Fruit fly (Drosophila melanogaster) whole organism, embryonic: ENCODE data around the gene CG3630.

Experiments used
- Atf3 ChIP-seq: fragments of 200-800 bp; sonication (Bioruptor generic); optimal IDR thresholded peaks from 3 replicates; lab custom pipeline; 2016; ENCODE audit warnings: missing biosample characterization, missing genetic modification characterization
- Bteb2 ChIP-seq: fragments of 200-800 bp; sonication (Bioruptor generic); optimal IDR thresholded peaks from 2 replicates; lab custom pipeline; 2016; ENCODE audit warnings: missing biosample characterization, missing genetic modification characterization
- CG10462 ChIP-seq: fragments of 200-800 bp; sonication (Bioruptor generic); optimal IDR thresholded peaks from 2 replicates; lab custom pipeline; 2016; ENCODE audit warnings: missing biosample characterization, missing genetic modification characterization
- CG10959 ChIP-seq: fragments of 200-800 bp; sonication (Bioruptor generic); IDR thresholded peaks from 2 replicates; pipeline ENCODE4 v1.3.6; 2022; ENCODE audit warnings: missing biosample characterization, missing genetic modification characterization
- CG10979 ChIP-seq: fragments of 200-800 bp; sonication (Bioruptor generic); optimal IDR thresholded peaks from 2 replicates; lab custom pipeline; 2018; ENCODE audit warnings: missing biosample characterization, mild to moderate bottlenecking, missing genetic modification characterization, moderate library complexity
- CG12769 ChIP-seq: fragments of 200-800 bp; sonication (Bioruptor generic); optimal IDR thresholded peaks from 2 replicates; lab custom pipeline; 2019; ENCODE audit warnings: missing biosample characterization, mild to moderate bottlenecking, missing genetic modification characterization, moderate library complexity
- CG13424 ChIP-seq: fragments of 200-800 bp; sonication (Bioruptor generic); optimal IDR thresholded peaks from 2 replicates; lab custom pipeline; 2019; ENCODE audit warnings: missing biosample characterization, mild to moderate bottlenecking, missing genetic modification characterization, moderate library complexity
- CG13624 ChIP-seq: fragments of 200-800 bp; sonication (Bioruptor generic); optimal IDR thresholded peaks from 2 replicates; lab custom pipeline; 2016; ENCODE audit warnings: missing biosample characterization, missing genetic modification characterization
- CG17359 ChIP-seq: fragments of 200-800 bp; sonication (Bioruptor generic); optimal IDR thresholded peaks from 3 replicates; lab custom pipeline; 2018; ENCODE audit warnings: missing biosample characterization, mild to moderate bottlenecking, missing genetic modification characterization, moderate library complexity
- CG2889 ChIP-seq: fragments of 200-800 bp; sonication (Bioruptor generic); IDR thresholded peaks from 3 replicates; pipeline ENCODE4 v1.3.6; 2022; ENCODE audit warnings: missing biosample characterization, missing genetic modification characterization
- CG30020 ChIP-seq: fragments of 200-800 bp; optimal IDR thresholded peaks from 2 replicates; lab custom pipeline; 2019; ENCODE audit warnings: missing biosample characterization, mild to moderate bottlenecking, missing genetic modification characterization, moderate library complexity
- CG30403 ChIP-seq: fragments of 200-800 bp; sonication (Bioruptor generic); optimal IDR thresholded peaks from 3 replicates; lab custom pipeline; 2016; ENCODE audit warnings: missing biosample characterization, missing genetic modification characterization
- CG3065 ChIP-seq: fragments of 200-800 bp; sonication (Bioruptor generic); optimal IDR thresholded peaks from 2 replicates; lab custom pipeline; 2016; ENCODE audit warnings: missing biosample characterization, missing genetic modification characterization
- CG3838 ChIP-seq: fragments of 200-800 bp; sonication (Bioruptor generic); optimal IDR thresholded peaks from 3 replicates; lab custom pipeline; 2016; ENCODE audit warnings: missing biosample characterization, missing genetic modification characterization
- CG8281 ChIP-seq: fragments of 200-800 bp; sonication (Bioruptor generic); optimal IDR thresholded peaks from 2 replicates; lab custom pipeline; 2018; ENCODE audit warnings: missing biosample characterization, mild to moderate bottlenecking, missing genetic modification characterization, moderate library complexity
- CG8388 ChIP-seq: fragments of 200-800 bp; sonication (Bioruptor generic); optimal IDR thresholded peaks from 2 replicates; lab custom pipeline; 2019; ENCODE audit warnings: missing biosample characterization, mild to moderate bottlenecking, missing genetic modification characterization, moderate library complexity
- CG8478 ChIP-seq: fragments of >200 bp; optimal IDR thresholded peaks from 2 replicates; lab custom pipeline; 2018
- CG9876 ChIP-seq: fragments of 200-800 bp; sonication (Bioruptor generic); optimal IDR thresholded peaks from 2 replicates; lab custom pipeline; 2016; ENCODE audit warnings: missing biosample characterization, missing genetic modification characterization
- CrebB ChIP-seq: fragments of 200-800 bp; sonication (Bioruptor generic); optimal IDR thresholded peaks from 3 replicates; lab custom pipeline; 2018; ENCODE audit warnings: missing biosample characterization, mild to moderate bottlenecking, missing genetic modification characterization
- ERR ChIP-seq: fragments of 200-800 bp; sonication (Bioruptor generic); optimal IDR thresholded peaks from 2 replicates; lab custom pipeline; 2016; ENCODE audit warnings: missing biosample characterization, missing genetic modification characterization
- HLH4C ChIP-seq: fragments of 200-800 bp; sonication (Bioruptor generic); IDR thresholded peaks from 3 replicates; pipeline ENCODE4 v1.3.6; 2022; ENCODE audit warnings: missing biosample characterization, missing genetic modification characterization; ENCODE audit not compliant: partially characterized antibody
- HLH54F ChIP-seq: fragments of 200-800 bp; sonication (Bioruptor generic); optimal IDR thresholded peaks from 3 replicates; lab custom pipeline; 2016; ENCODE audit warnings: missing biosample characterization, missing genetic modification characterization
- HLHmδ ChIP-seq: fragments of 200-800 bp; sonication (Bioruptor generic); optimal IDR thresholded peaks from 2 replicates; lab custom pipeline; 2018; ENCODE audit warnings: missing biosample characterization, mild to moderate bottlenecking, missing genetic modification characterization, moderate library complexity
- Optix ChIP-seq: fragments of 200-800 bp; sonication (Bioruptor generic); IDR thresholded peaks from 3 replicates; pipeline ENCODE4 v1.3.6; 2022; ENCODE audit warnings: missing biosample characterization, missing genetic modification characterization
- Poxn ChIP-seq: fragments of 200-800 bp; sonication (Bioruptor generic); IDR thresholded peaks from 2 replicates; pipeline ENCODE4 v1.3.6; 2022; ENCODE audit warnings: missing biosample characterization, missing genetic modification characterization
- Ptx1 ChIP-seq: fragments of 200-800 bp; sonication (Bioruptor generic); IDR thresholded peaks from 2 replicates; pipeline ENCODE4 v1.3.6; 2022; ENCODE audit warnings: missing biosample characterization, missing genetic modification characterization
- Sox100B ChIP-seq: fragments of 200-800 bp; sonication (Bioruptor generic); optimal IDR thresholded peaks from 3 replicates; lab custom pipeline; 2018; ENCODE audit warnings: missing biosample characterization, mild to moderate bottlenecking, missing genetic modification characterization
- TFAM ChIP-seq: fragments of 200-800 bp; sonication (Bioruptor generic); optimal IDR thresholded peaks from 2 replicates; lab custom pipeline; 2017; ENCODE audit warnings: missing biosample characterization, missing genetic modification characterization, inconsistent platforms
- Xbp1 ChIP-seq: fragments of 200-800 bp; sonication (Bioruptor generic); optimal IDR thresholded peaks from 3 replicates; lab custom pipeline; 2016; ENCODE audit warnings: missing biosample characterization, mild to moderate bottlenecking, missing genetic modification characterization
- al ChIP-seq: fragments of 200-800 bp; sonication (Bioruptor generic); IDR thresholded peaks from 2 replicates; pipeline ENCODE4 v1.3.6; 2022; ENCODE audit warnings: missing biosample characterization, missing genetic modification characterization
- bcd ChIP-seq: fragments of 200-800 bp; sonication (Bioruptor generic); optimal IDR thresholded peaks from 2 replicates; lab custom pipeline; 2017; ENCODE audit warnings: missing biosample characterization, mild to moderate bottlenecking, missing genetic modification characterization
- bsh ChIP-seq, 2 experiments: fragments of 200-800 bp; sonication (Bioruptor generic); optimal IDR thresholded peaks; 2 replicates each; lab custom pipeline; 2017 to 2018; ENCODE audit warnings: mild to moderate bottlenecking in 2 of 2, missing biosample characterization in 2 of 2, missing genetic modification characterization in 2 of 2, moderate library complexity in 1 of 2
- dan ChIP-seq: fragments of 200-800 bp; sonication (Bioruptor generic); IDR thresholded peaks from 2 replicates; pipeline ENCODE4 v1.3.6; 2022; ENCODE audit warnings: missing biosample characterization, missing genetic modification characterization
- dmrt11E ChIP-seq: fragments of 200-800 bp; sonication (Bioruptor generic); optimal IDR thresholded peaks from 3 replicates; lab custom pipeline; 2018; ENCODE audit warnings: missing biosample characterization, mild to moderate bottlenecking, missing genetic modification characterization, moderate library complexity
- emc ChIP-seq: fragments of 200-800 bp; sonication (Bioruptor generic); optimal IDR thresholded peaks from 2 replicates; lab custom pipeline; 2016; ENCODE audit warnings: missing biosample characterization, missing genetic modification characterization
- en ChIP-seq: fragments of 200-800 bp; sonication (Bioruptor generic); optimal IDR thresholded peaks from 2 replicates; lab custom pipeline; 2016; ENCODE audit warnings: missing biosample characterization, missing genetic modification characterization
- fd96Cb ChIP-seq: fragments of 200-800 bp; sonication (Bioruptor generic); optimal IDR thresholded peaks from 2 replicates; lab custom pipeline; 2018; ENCODE audit warnings: missing biosample characterization, mild to moderate bottlenecking, missing genetic modification characterization, moderate library complexity
- ftz-f1 ChIP-seq: fragments of 200-800 bp; sonication (Bioruptor generic); optimal IDR thresholded peaks from 2 replicates; lab custom pipeline; 2016; ENCODE audit warnings: missing biosample characterization, missing genetic modification characterization
- gcm2 ChIP-seq: fragments of 200-800 bp; sonication (Bioruptor generic); optimal IDR thresholded peaks from 2 replicates; lab custom pipeline; 2016; ENCODE audit warnings: missing biosample characterization, missing genetic modification characterization
- grau ChIP-seq: fragments of 200-800 bp; optimal IDR thresholded peaks from 3 replicates; lab custom pipeline; 2019; ENCODE audit warnings: missing biosample characterization, mild to moderate bottlenecking, missing genetic modification characterization, moderate library complexity
- gsb ChIP-seq: fragments of 200-800 bp; sonication (Bioruptor generic); IDR thresholded peaks from 2 replicates; pipeline ENCODE4 v1.3.6; 2022; ENCODE audit warnings: missing biosample characterization, missing genetic modification characterization
- hbn ChIP-seq: fragments of 200-800 bp; sonication (Bioruptor generic); IDR thresholded peaks from 2 replicates; pipeline ENCODE4 v1.3.6; 2022; ENCODE audit warnings: missing biosample characterization, missing genetic modification characterization; ENCODE audit not compliant: partially characterized antibody
- lilli ChIP-seq: fragments of 200-800 bp; sonication (Bioruptor generic); optimal IDR thresholded peaks from 3 replicates; lab custom pipeline; 2016; ENCODE audit warnings: missing biosample characterization, missing genetic modification characterization
- lmd ChIP-seq: fragments of 200-800 bp; sonication (Bioruptor generic); IDR thresholded peaks from 2 replicates; pipeline ENCODE4 v1.3.6; 2022; ENCODE audit warnings: missing biosample characterization, missing genetic modification characterization
- sd ChIP-seq: fragments of 200-800 bp; sonication (Bioruptor generic); optimal IDR thresholded peaks from 3 replicates; lab custom pipeline; 2018; ENCODE audit warnings: missing biosample characterization, mild to moderate bottlenecking, missing genetic modification characterization, moderate library complexity
- sima ChIP-seq: fragments of 200-800 bp; sonication (Bioruptor generic); optimal IDR thresholded peaks from 2 replicates; lab custom pipeline; 2016; ENCODE audit warnings: missing biosample characterization, missing genetic modification characterization
- slbo ChIP-seq: fragments of 200-800 bp; sonication (Bioruptor generic); IDR thresholded peaks from 2 replicates; pipeline ENCODE4 v1.3.6; 2022; ENCODE audit warnings: missing biosample characterization, missing genetic modification characterization
- tup ChIP-seq: fragments of 200-800 bp; sonication (Bioruptor generic); optimal IDR thresholded peaks from 2 replicates; lab custom pipeline; 2016; ENCODE audit warnings: missing biosample characterization, mild to moderate bottlenecking, missing genetic modification characterization, moderate library complexity
- usp ChIP-seq: fragments of >200 bp; optimal IDR thresholded peaks from 2 replicates; lab custom pipeline; 2017; ENCODE audit warnings: missing biosample characterization, missing genetic modification characterization
- wek ChIP-seq: fragments of 200-800 bp; sonication (Bioruptor generic); optimal IDR thresholded peaks from 3 replicates; lab custom pipeline; 2018; ENCODE audit warnings: missing biosample characterization, mild to moderate bottlenecking, missing genetic modification characterization, moderate library complexity

Gene CG3630

DNA sequence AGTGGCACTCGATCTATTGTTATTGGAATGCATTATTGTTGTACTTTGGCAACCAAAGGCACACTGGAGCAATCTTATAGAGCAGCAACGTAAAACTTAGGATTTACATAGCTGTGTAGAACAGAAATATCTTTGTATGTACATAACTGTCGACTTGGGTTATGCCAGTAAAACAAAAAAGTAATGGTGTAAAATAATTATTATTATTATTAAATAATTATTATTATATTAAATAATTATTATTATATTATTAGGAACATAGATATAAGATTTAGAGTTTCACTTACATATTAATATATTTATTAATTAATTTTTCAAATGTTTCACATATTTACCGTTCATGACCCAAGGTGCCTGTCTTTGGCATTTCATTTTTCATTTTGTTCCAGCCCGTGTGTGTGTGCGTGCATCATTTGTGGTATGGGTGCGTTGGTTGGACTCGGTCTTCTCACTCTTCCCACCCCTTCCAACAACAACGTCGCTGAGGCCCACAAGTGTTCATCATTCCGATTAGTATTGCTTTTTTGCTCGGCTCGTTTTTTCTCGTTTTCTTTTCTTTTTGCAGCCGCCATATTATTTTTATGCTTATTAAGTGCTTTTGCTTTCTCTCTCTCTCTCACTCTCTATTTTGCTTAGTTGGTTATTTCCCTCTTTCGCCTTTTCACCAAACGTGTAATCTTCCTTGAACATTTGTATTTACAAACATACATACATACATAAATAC lies 37.9 kb upstream of the CG3630 start (continued):
- TF ChIP-seq CG2889 (GFP tag; lab: Robert Waterston, UW) = peak; percentile 75; the same call in 2 of the 3 replicates
- peak; percentile 73 for TF ChIP-seq CrebB
- TF ChIP-seq ftz-f1 (GFP tag; lab: Kevin White, UChicago) = no peak
- TF ChIP-seq bcd = peak; percentile 97
- peak; percentile 86 for TF ChIP-seq CG10462
- no peak for TF ChIP-seq CG12769
- peak; percentile 57 for TF ChIP-seq CG3838
- TF ChIP-seq al (GFP tag; lab: Robert Waterston, UW) = peak; percentile 89
- TF ChIP-seq Poxn (GFP tag; lab: Robert Waterston, UW) = peak; percentile 78
- peak; percentile 93 for TF ChIP-seq Xbp1 (GFP tag; lab: Kevin White, UChicago)
- TF ChIP-seq CG10959 (GFP tag; lab: Robert Waterston, UW) = peak; percentile 90
- TF ChIP-seq CG8388 = peak; percentile 96
- TF ChIP-seq sd = peak; percentile 89
- peak; percentile 95 for TF ChIP-seq slbo
- TF ChIP-seq HLHmδ (GFP tag; lab: Kevin White, UChicago) = no peak
- TF ChIP-seq CG13424 (tag; lab: Kevin White, UChicago) = peak; percentile 99
- peak; percentile 69 for TF ChIP-seq gcm2 (GFP tag; lab: Kevin White, UChicago)
- peak; percentile 91 for TF ChIP-seq tup (GFP tag; lab: Kevin White, UChicago)
- TF ChIP-seq CG8281 (tag; lab: Kevin White, UChicago) = peak; percentile 91
- no peak for TF ChIP-seq hbn (GFP tag; lab: Robert Waterston, UW)
- TF ChIP-seq CG9876 (GFP tag; lab: Kevin White, UChicago) = peak; percentile 66
- TF ChIP-seq CG10979 = peak; percentile 99
- peak; percentile 95 for TF ChIP-seq Ptx1 (GFP tag; lab: Robert Waterston, UW)
- peak; percentile 98 for TF ChIP-seq grau (tag; lab: Kevin White, UChicago)
- TF ChIP-seq Sox100B (GFP tag; lab: Kevin White, UChicago) = peak; percentile 100
- peak; percentile 84 for TF ChIP-seq HLH54F (GFP tag; lab: Kevin White, UChicago)
- TF ChIP-seq emc = peak; percentile 39
- no peak for TF ChIP-seq ERR (GFP tag; lab: Kevin White, UChicago)
- no peak for TF ChIP-seq usp (GFP tag; lab: Kevin White, UChicago)
- peak; percentile 80 for TF ChIP-seq Atf3 (GFP tag; lab: Kevin White, UChicago)
- TF ChIP-seq CG30403 = peak; percentile 92
- no peak for TF ChIP-seq HLH4C
- peak; percentile 40 for TF ChIP-seq en
- peak; percentile 98 for TF ChIP-seq fd96Cb (tag; lab: Kevin White, UChicago)
- TF ChIP-seq wek = peak; percentile 74
- TF ChIP-seq lilli (GFP tag; lab: Kevin White, UChicago) = peak; percentile 84
- peak; percentile 75 for TF ChIP-seq gsb
- TF ChIP-seq CG8478 (lab: Kevin White, UChicago) = no peak
- TF ChIP-seq CG13624 (GFP tag; lab: Kevin White, UChicago) = peak; percentile 54
- TF ChIP-seq bsh (GFP tag; optimal IDR thresholded peaks at IDR 0.05; lab: Kevin White, UChicago) = peak; percentile 80 to 96
- no peak for TF ChIP-seq TFAM (GFP tag; lab: Kevin White, UChicago)
- TF ChIP-seq Bteb2 (GFP tag; lab: Kevin White, UChicago) = peak; percentile 19
- peak; percentile 75 for TF ChIP-seq dan (GFP tag; lab: Robert Waterston, UW)
- TF ChIP-seq Optix = peak; percentile 93
- peak; percentile 89 for TF ChIP-seq CG3065 (GFP tag; lab: Kevin White, UChicago)
- peak; percentile 99 for TF ChIP-seq dmrt11E
- TF ChIP-seq lmd (GFP tag; lab: Robert Waterston, UW) = peak; percentile 95
- no peak for TF ChIP-seq sima (GFP tag; lab: Kevin White, UChicago)
- TF ChIP-seq CG17359 (tag; lab: Kevin White, UChicago) = peak; percentile 96
- peak; percentile 91 for TF ChIP-seq CG30020
